Worm (Caenorhabditis elegans) whole organism, L2 larva: ENCODE measurements around the gene rml-1.

Source experiments
- C34F6.9 ChIP-seq: fragments of 150-350 bp; optimal IDR thresholded peaks from 2 replicates; lab custom pipeline; 2014; ENCODE audit warnings: missing biosample characterization, missing genetic modification characterization
- R02D3.7 ChIP-seq: fragments of 150-350 bp; optimal IDR thresholded peaks from 2 replicates; lab custom pipeline; 2014; ENCODE audit warnings: missing biosample characterization, missing genetic modification characterization
- egl-27 ChIP-seq: sonication (generic microtip); optimal IDR thresholded peaks from 3 replicates; lab custom pipeline; 2017; ENCODE audit warnings: missing biosample characterization, missing genetic modification reagents, missing genetic modification characterization
- fos-1 ChIP-seq: fragments of 150-350 bp; optimal IDR thresholded peaks from 2 replicates; lab custom pipeline; 2014; ENCODE audit warnings: missing biosample characterization, missing genetic modification characterization
- gmeb-1 ChIP-seq: fragments of 150-350 bp; optimal IDR thresholded peaks from 2 replicates; lab custom pipeline; 2014; ENCODE audit warnings: missing biosample characterization, missing genetic modification characterization
- lin-13 ChIP-seq: fragments of 150-350 bp; optimal IDR thresholded peaks from 2 replicates; lab custom pipeline; 2014; ENCODE audit warnings: missing biosample characterization, missing genetic modification reagents, missing genetic modification characterization
- mab-5 ChIP-seq: fragments of 150-350 bp; optimal IDR thresholded peaks from 2 replicates; lab custom pipeline; 2014; ENCODE audit warnings: missing biosample characterization, missing genetic modification characterization
- mbf-1 ChIP-seq: sonication (generic microtip); optimal IDR thresholded peaks from 2 replicates; lab custom pipeline; 2017; ENCODE audit warnings: missing biosample characterization, missing genetic modification characterization
- nhr-12 ChIP-seq: fragments of 150-350 bp; optimal IDR thresholded peaks from 2 replicates; lab custom pipeline; 2014; ENCODE audit warnings: missing biosample characterization, missing genetic modification characterization
- nhr-6 ChIP-seq: fragments of 150-350 bp; optimal IDR thresholded peaks from 2 replicates; lab custom pipeline; 2014; ENCODE audit warnings: missing biosample characterization, missing genetic modification characterization
- snpc-4 ChIP-seq: fragments of 150-350 bp; optimal IDR thresholded peaks from 2 replicates; lab custom pipeline; 2014; ENCODE audit warnings: missing biosample characterization, missing genetic modification characterization
- unc-55 ChIP-seq: fragments of 150-350 bp; sonication (generic microtip); optimal IDR thresholded peaks from 3 replicates; lab custom pipeline; 2014; ENCODE audit warnings: missing biosample characterization, missing genetic modification reagents, missing genetic modification characterization
- unc-62 ChIP-seq: fragments of 150-350 bp; optimal IDR thresholded peaks from 2 replicates; lab custom pipeline; 2014; ENCODE audit warnings: missing biosample characterization, missing genetic modification reagents, missing genetic modification characterization
- ztf-4 ChIP-seq: fragments of 150-350 bp; optimal IDR thresholded peaks from 2 replicates; lab custom pipeline; 2014; ENCODE audit warnings: missing biosample characterization, missing genetic modification characterization

DNA sequence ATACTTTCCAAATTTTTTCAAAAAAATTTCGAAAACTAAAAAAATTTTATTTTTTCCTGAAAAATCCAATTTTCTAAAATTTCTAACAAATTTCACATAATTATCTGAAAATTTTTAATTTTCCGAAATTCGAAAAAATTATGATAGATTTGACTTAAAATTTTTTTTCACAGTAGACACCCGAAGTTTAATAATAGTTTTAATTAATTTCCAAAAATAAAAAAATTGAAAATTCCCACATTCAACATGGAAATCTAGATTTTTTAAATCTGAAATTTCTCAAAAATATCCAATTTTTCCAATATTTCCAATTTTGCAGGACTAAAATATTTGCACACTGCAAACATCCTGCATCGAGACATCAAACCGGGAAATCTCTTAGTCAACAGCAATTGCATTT lies 45.9 kb downstream of the rml-1 start:
- TF ChIP-seq egl-27 (tag; lab: Kevin White, UChicago) (no peak), mab-5 (tag; lab: Kevin White, UChicago) (no peak), snpc-4 (tag; lab: Kevin White, UChicago) (no peak), R02D3.7 (no peak), unc-62 (no peak), unc-55 (GFP tag; lab: Kevin White, UChicago) (no peak), lin-13 (GFP tag; lab: Kevin White, UChicago) (no peak), nhr-12 (tag; lab: Kevin White, UChicago) (no peak), nhr-6 (tag; lab: Kevin White, UChicago) (no peak), ztf-4 (tag; lab: Kevin White, UChicago) (no peak), fos-1 (no peak), gmeb-1 (tag; lab: Kevin White, UChicago) (no peak), mbf-1 (tag; lab: Kevin White, UChicago) (no peak), C34F6.9 (tag; lab: Kevin White, UChicago) (no peak)
